Fruit fly (Drosophila melanogaster) whole organism, embryonic: ENCODE results near the gene CG12115.

Source experiments
- Atf6 ChIP-seq: fragments of 200-800 bp; sonication (Bioruptor generic); IDR thresholded peaks from 2 replicates; pipeline ENCODE4 v1.3.6; 2022; ENCODE audit warnings: missing biosample characterization, missing genetic modification characterization
- CG10147 ChIP-seq: fragments of 200-800 bp; sonication (Bioruptor generic); optimal IDR thresholded peaks from 2 replicates; lab custom pipeline; 2019; ENCODE audit warnings: missing biosample characterization, mild to moderate bottlenecking, missing genetic modification characterization, moderate library complexity
- CG10321 ChIP-seq: fragments of 200-800 bp; sonication (Bioruptor generic); IDR thresholded peaks from 2 replicates; pipeline ENCODE4 v1.3.6; 2022; ENCODE audit warnings: missing biosample characterization, missing genetic modification characterization
- CG10543 ChIP-seq: fragments of 200-800 bp; sonication (Bioruptor generic); optimal IDR thresholded peaks from 3 replicates; lab custom pipeline; 2017; ENCODE audit warnings: missing biosample characterization, mild to moderate bottlenecking, missing genetic modification characterization, moderate library complexity
- CG10979 ChIP-seq: fragments of 200-800 bp; sonication (Bioruptor generic); optimal IDR thresholded peaks from 2 replicates; lab custom pipeline; 2018; ENCODE audit warnings: missing biosample characterization, mild to moderate bottlenecking, missing genetic modification characterization, moderate library complexity
- CG11247 ChIP-seq: fragments of 200-800 bp; sonication (Bioruptor generic); IDR thresholded peaks from 2 replicates; pipeline ENCODE4 v1.3.6; 2022; ENCODE audit warnings: missing biosample characterization, missing genetic modification characterization
- CG12744 ChIP-seq: fragments of 200-800 bp; sonication (Bioruptor generic); optimal IDR thresholded peaks from 2 replicates; lab custom pipeline; 2016; ENCODE audit warnings: missing biosample characterization, missing genetic modification characterization
- CG13296 ChIP-seq: fragments of 200-800 bp; sonication (Bioruptor generic); optimal IDR thresholded peaks from 3 replicates; lab custom pipeline; 2018; ENCODE audit warnings: missing biosample characterization, mild to moderate bottlenecking, missing genetic modification characterization
- CG14965 ChIP-seq: fragments of 200-800 bp; sonication (Bioruptor generic); optimal IDR thresholded peaks from 2 replicates; lab custom pipeline; 2016; ENCODE audit warnings: missing biosample characterization, missing genetic modification characterization, borderline replicate concordance
- CG15011 ChIP-seq: fragments of 200-800 bp; sonication (Bioruptor generic); optimal IDR thresholded peaks from 3 replicates; lab custom pipeline; 2018; ENCODE audit warnings: missing biosample characterization, mild to moderate bottlenecking, missing genetic modification characterization
- CG1529 ChIP-seq: fragments of 200-800 bp; sonication (Bioruptor generic); optimal IDR thresholded peaks from 3 replicates; lab custom pipeline; 2018; ENCODE audit warnings: missing biosample characterization, missing genetic modification characterization
- CG17829 ChIP-seq: fragments of 200-800 bp; optimal IDR thresholded peaks from 2 replicates; lab custom pipeline; 2019; ENCODE audit warnings: missing biosample characterization, mild to moderate bottlenecking, missing genetic modification characterization, moderate library complexity
- CG18476 ChIP-seq: fragments of 200-800 bp; sonication (Bioruptor generic); optimal IDR thresholded peaks from 2 replicates; lab custom pipeline; 2016; ENCODE audit warnings: missing biosample characterization, mild to moderate bottlenecking, missing genetic modification characterization
- CG18619 ChIP-seq: fragments of 200-800 bp; sonication (Bioruptor generic); optimal IDR thresholded peaks from 3 replicates; lab custom pipeline; 2017; ENCODE audit warnings: missing biosample characterization, mild to moderate bottlenecking, missing genetic modification characterization
- CG2120 ChIP-seq: fragments of 200-800 bp; sonication (Bioruptor generic); optimal IDR thresholded peaks from 3 replicates; lab custom pipeline; 2016; ENCODE audit warnings: missing biosample characterization, missing genetic modification characterization
- CG33213 ChIP-seq: fragments of 200-800 bp; sonication (Bioruptor generic); optimal IDR thresholded peaks from 3 replicates; lab custom pipeline; 2016; ENCODE audit warnings: missing biosample characterization, missing genetic modification characterization
- CG4360 ChIP-seq: fragments of 200-800 bp; sonication (Bioruptor generic); IDR thresholded peaks from 2 replicates; pipeline ENCODE4 v1.3.6; 2022; ENCODE audit warnings: missing biosample characterization, missing genetic modification characterization
- CG43689 ChIP-seq: fragments of 200-800 bp; sonication (Bioruptor generic); IDR thresholded peaks from 2 replicates; pipeline ENCODE4 v1.3.6; 2022; ENCODE audit warnings: missing biosample characterization, missing genetic modification characterization
- CG5245 ChIP-seq: fragments of 200-800 bp; sonication (Bioruptor generic); optimal IDR thresholded peaks from 3 replicates; lab custom pipeline; 2016; ENCODE audit warnings: missing biosample characterization, missing genetic modification characterization
- CG6175 ChIP-seq: fragments of 200-800 bp; sonication (Bioruptor generic); IDR thresholded peaks from 3 replicates; pipeline ENCODE4 v1.3.6; 2022; ENCODE audit warnings: missing biosample characterization, missing genetic modification characterization
- CG6813 ChIP-seq: fragments of 200-800 bp; sonication (Bioruptor generic); optimal IDR thresholded peaks from 2 replicates; lab custom pipeline; 2017; ENCODE audit warnings: missing biosample characterization, missing genetic modification characterization, mild to moderate bottlenecking, moderate library complexity, missing genetic modification reagents
- CG7928 ChIP-seq: fragments of 200-800 bp; sonication (Bioruptor generic); optimal IDR thresholded peaks from 2 replicates; lab custom pipeline; 2017; ENCODE audit warnings: missing biosample characterization, mild to moderate bottlenecking, missing genetic modification characterization
- CG9215 ChIP-seq: fragments of 200-800 bp; sonication (Bioruptor generic); IDR thresholded peaks from 2 replicates; pipeline ENCODE4 v1.3.6; 2022; ENCODE audit warnings: missing biosample characterization, missing genetic modification characterization
- CG9876 ChIP-seq: fragments of 200-800 bp; sonication (Bioruptor generic); optimal IDR thresholded peaks from 2 replicates; lab custom pipeline; 2016; ENCODE audit warnings: missing biosample characterization, missing genetic modification characterization
- CTCF ChIP-seq: fragments of 200-800 bp; sonication (Bioruptor generic); optimal IDR thresholded peaks from 2 replicates; lab custom pipeline; 2017; ENCODE audit warnings: missing biosample characterization, mild to moderate bottlenecking, missing genetic modification characterization, moderate library complexity
- Camta ChIP-seq: fragments of 200-800 bp; sonication (Bioruptor generic); optimal IDR thresholded peaks from 2 replicates; lab custom pipeline; 2016; ENCODE audit warnings: missing biosample characterization, missing genetic modification characterization
- ERR ChIP-seq: fragments of 200-800 bp; sonication (Bioruptor generic); optimal IDR thresholded peaks from 2 replicates; lab custom pipeline; 2016; ENCODE audit warnings: missing biosample characterization, missing genetic modification characterization
- Elba2 ChIP-seq: fragments of 200-800 bp; sonication (Bioruptor generic); optimal IDR thresholded peaks from 3 replicates; lab custom pipeline; 2016; ENCODE audit warnings: missing biosample characterization, missing genetic modification characterization
- Hand ChIP-seq: fragments of 200-800 bp; sonication (Bioruptor generic); optimal IDR thresholded peaks from 2 replicates; lab custom pipeline; 2017; ENCODE audit warnings: mild to moderate bottlenecking, missing biosample characterization, missing genetic modification reagents, missing genetic modification characterization
- Hmx ChIP-seq: fragments of 200-800 bp; sonication (Bioruptor generic); optimal IDR thresholded peaks from 2 replicates; lab custom pipeline; 2016; ENCODE audit warnings: missing biosample characterization, missing genetic modification characterization
- Hr78 ChIP-seq, 2 experiments: fragments of 200-800 bp in 1 of 2; fragments of >200 bp in 1 of 2; sonication (Bioruptor generic) in 1 of 2; optimal IDR thresholded peaks; 2 replicates each; lab custom pipeline; 2017 to 2019; ENCODE audit warnings: missing biosample characterization in 2 of 2, missing genetic modification characterization in 2 of 2, mild to moderate bottlenecking in 1 of 2, moderate library complexity in 1 of 2
- Meics ChIP-seq: fragments of 200-800 bp; sonication (Bioruptor generic); optimal IDR thresholded peaks from 2 replicates; lab custom pipeline; 2017; ENCODE audit warnings: missing biosample characterization, mild to moderate bottlenecking, missing genetic modification characterization
- NFAT ChIP-seq: fragments of 200-800 bp; sonication (Bioruptor generic); IDR thresholded peaks from 2 replicates; pipeline ENCODE4 v1.3.6; 2022; ENCODE audit warnings: missing biosample characterization, missing genetic modification characterization
- Sin3A ChIP-seq: fragments of >200 bp; optimal IDR thresholded peaks from 2 replicates; lab custom pipeline; 2018
- Sry-β ChIP-seq: fragments of 200-800 bp; sonication (Bioruptor generic); optimal IDR thresholded peaks from 2 replicates; lab custom pipeline; 2018; ENCODE audit warnings: missing biosample characterization, mild to moderate bottlenecking, missing genetic modification characterization, moderate library complexity
- Trl ChIP-seq, 3 experiments: fragments of >200 bp in 2 of 3; fragments of 200-800 bp in 1 of 3; sonication (Bioruptor generic) in 1 of 3; optimal IDR thresholded peaks; 2 replicates in 1 of 3; 3 replicates in 2 of 3; lab custom pipeline; 2016 to 2017; ENCODE audit warnings: missing biosample characterization in 1 of 3, missing genetic modification characterization in 1 of 3
- Vsx1 ChIP-seq: fragments of 200-800 bp; sonication (Bioruptor generic); optimal IDR thresholded peaks from 2 replicates; lab custom pipeline; 2017; ENCODE audit warnings: missing biosample characterization, mild to moderate bottlenecking, missing genetic modification characterization, missing genetic modification reagents
- abd-A ChIP-seq: fragments of 200-800 bp; sonication (Bioruptor generic); optimal IDR thresholded peaks from 3 replicates; lab custom pipeline; 2019; ENCODE audit warnings: missing biosample characterization, mild to moderate bottlenecking, missing genetic modification characterization, moderate library complexity
- cg ChIP-seq: fragments of 200-800 bp; sonication (Bioruptor generic); optimal IDR thresholded peaks from 3 replicates; lab custom pipeline; 2019; ENCODE audit warnings: missing biosample characterization, mild to moderate bottlenecking, missing genetic modification characterization, moderate library complexity
- crp ChIP-seq, 2 experiments: fragments of 200-800 bp; sonication (Bioruptor generic); optimal IDR thresholded peaks; 2 replicates in 1 of 2; 3 replicates in 1 of 2; lab custom pipeline; 2017; ENCODE audit warnings: missing biosample characterization in 2 of 2, missing genetic modification characterization in 2 of 2, mild to moderate bottlenecking in 1 of 2, moderate library complexity in 1 of 2
- da ChIP-seq: fragments of 200-800 bp; sonication (Bioruptor generic); optimal IDR thresholded peaks from 2 replicates; lab custom pipeline; 2016; ENCODE audit warnings: missing biosample characterization, missing genetic modification characterization
- dpn ChIP-seq, 2 experiments: fragments of 200-800 bp; sonication (Bioruptor generic); optimal IDR thresholded peaks; 3 replicates each; lab custom pipeline; 2016; ENCODE audit warnings: missing biosample characterization in 2 of 2, missing genetic modification characterization in 2 of 2
- eyg ChIP-seq: fragments of 200-800 bp; sonication (Bioruptor generic); optimal IDR thresholded peaks from 3 replicates; lab custom pipeline; 2016; ENCODE audit warnings: missing biosample characterization, missing genetic modification characterization
- hbn ChIP-seq: fragments of 200-800 bp; sonication (Bioruptor generic); IDR thresholded peaks from 2 replicates; pipeline ENCODE4 v1.3.6; 2022; ENCODE audit warnings: missing biosample characterization, missing genetic modification characterization; ENCODE audit not compliant: partially characterized antibody
- ind ChIP-seq: fragments of 200-800 bp; sonication (Bioruptor generic); optimal IDR thresholded peaks from 3 replicates; lab custom pipeline; 2016; ENCODE audit warnings: missing biosample characterization, missing genetic modification characterization
- lbe ChIP-seq: fragments of 200-800 bp; sonication (Bioruptor generic); optimal IDR thresholded peaks from 2 replicates; lab custom pipeline; 2016; ENCODE audit warnings: missing biosample characterization, mild to moderate bottlenecking, missing genetic modification characterization
- pum ChIP-seq: fragments of 200-800 bp; sonication (Bioruptor generic); optimal IDR thresholded peaks from 2 replicates; lab custom pipeline; 2016; ENCODE audit warnings: missing biosample characterization, missing genetic modification characterization
- sd ChIP-seq: fragments of 200-800 bp; sonication (Bioruptor generic); optimal IDR thresholded peaks from 3 replicates; lab custom pipeline; 2018; ENCODE audit warnings: missing biosample characterization, mild to moderate bottlenecking, missing genetic modification characterization, moderate library complexity
- slp2 ChIP-seq: fragments of 200-800 bp; sonication (Bioruptor generic); optimal IDR thresholded peaks from 2 replicates; lab custom pipeline; 2016; ENCODE audit warnings: missing biosample characterization, missing genetic modification characterization
- tll ChIP-seq, 2 experiments: fragments of 200-800 bp in 1 of 2; fragments of >200 bp in 1 of 2; sonication (Bioruptor generic) in 1 of 2; optimal IDR thresholded peaks; 2 replicates each; lab custom pipeline; 2017 to 2019; ENCODE audit warnings: missing biosample characterization in 2 of 2, missing genetic modification characterization in 2 of 2, mild to moderate bottlenecking in 1 of 2, moderate library complexity in 1 of 2
- tna ChIP-seq: fragments of 200-800 bp; sonication (Bioruptor generic); IDR thresholded peaks from 2 replicates; pipeline ENCODE4 v1.3.6; 2022; ENCODE audit warnings: missing biosample characterization, missing genetic modification characterization; ENCODE audit not compliant: partially characterized antibody
- toy ChIP-seq: fragments of 200-800 bp; sonication (Bioruptor generic); IDR thresholded peaks from 2 replicates; pipeline ENCODE4 v1.3.6; 2022; ENCODE audit warnings: missing biosample characterization, missing genetic modification characterization

The CG12115 gene

dm6 chrX:9220434-9220833 is 30.0 kb upstream of the CG12115 start (continued):
- TF ChIP-seq Meics (GFP tag; lab: Kevin White, UChicago) (no peak), slp2 (GFP tag; lab: Kevin White, UChicago) (no peak), CG2120 (GFP tag; lab: Kevin White, UChicago) (no peak), lbe (GFP tag; lab: Kevin White, UChicago) (no peak), toy (GFP tag; lab: Robert Waterston, UW) (no peak), Camta (GFP tag; lab: Kevin White, UChicago) (no peak), ind (GFP tag; lab: Kevin White, UChicago) (no peak), CG6175 (GFP tag; lab: Robert Waterston, UW) (no peak), CG17829 (tag; lab: Kevin White, UChicago) (peak; percentile 6), sd (no peak), Sry-β (GFP tag; lab: Kevin White, UChicago) (no peak), Atf6 (GFP tag; lab: Robert Waterston, UW) (no peak), CG7928 (GFP tag; lab: Kevin White, UChicago) (no peak), Hr78 (GFP tag; optimal IDR thresholded peaks at IDR 0.05; lab: Kevin White, UChicago) (no peak), CG6813 (GFP tag; lab: Kevin White, UChicago) (no peak), CG9876 (GFP tag; lab: Kevin White, UChicago) (no peak), ERR (GFP tag; lab: Kevin White, UChicago) (no peak), CG10979 (tag; lab: Kevin White, UChicago) (peak; percentile 36), hbn (GFP tag; lab: Robert Waterston, UW) (no peak), CG18619 (GFP tag; lab: Kevin White, UChicago) (no peak), CG33213 (no peak), Hmx (no peak), pum (GFP tag; lab: Kevin White, UChicago) (no peak), Sin3A (no peak), abd-A (tag; lab: Kevin White, UChicago) (no peak), CG10321 (no peak), crp (GFP tag; optimal IDR thresholded peaks at IDR 0.05; lab: Kevin White, UChicago) (no peak), CG9215 (no peak), da (GFP tag; lab: Kevin White, UChicago) (no peak), CG4360 (no peak), tll (GFP tag; optimal IDR thresholded peaks at IDR 0.05; lab: Kevin White, UChicago) (no peak), CG10543 (no peak), dpn (GFP tag; optimal IDR thresholded peaks at IDR 0.05; lab: Kevin White, UChicago) (no peak), CG13296 (no peak), CG15011 (GFP tag; lab: Kevin White, UChicago) (no peak), CTCF (GFP tag; lab: Kevin White, UChicago) (no peak), Vsx1 (GFP tag; lab: Kevin White, UChicago) (no peak), CG18476 (GFP tag; lab: Kevin White, UChicago) (no peak), CG12744 (no peak), CG14965 (GFP tag; lab: Kevin White, UChicago) (no peak), NFAT (no peak), tna (GFP tag; lab: Robert Waterston, UW) (no peak), CG5245 (GFP tag; lab: Kevin White, UChicago) (no peak), cg (GFP tag; lab: Kevin White, UChicago) (no peak), Hand (GFP tag; lab: Kevin White, UChicago) (no peak), Elba2 (no peak), eyg (GFP tag; lab: Kevin White, UChicago) (no peak), CG43689 (no peak), CG11247 (no peak), Trl (optimal IDR thresholded peaks at IDR 0.05; lab: Kevin White, UChicago) (no peak), Trl (GFP tag; optimal IDR thresholded peaks at IDR 0.05; lab: Kevin White, UChicago) (no peak), CG1529 (no peak), CG10147 (GFP tag; lab: Kevin White, UChicago) (no peak)
